Fruit fly (Drosophila melanogaster): ENCODE results near the gene Sec16.

The Sec16 gene

dm6 chrX:12591223-12592120 lies 4.4 kb upstream of the Sec16 start (continued):
- TF ChIP-seq Rfx (GFP tag; IDR thresholded peaks at IDR 0.05) (0 out of 2 replicates have a peak, but pooled peaks have one; percentile 9), CG14667 (GFP tag; IDR thresholded peaks at IDR 0.05) (no peak), Mrtf (GFP tag; IDR thresholded peaks at IDR 0.05) (no peak), tx (GFP tag; optimal IDR thresholded peaks at IDR 0.05) (peak; percentile 32), CHES-1-like (GFP tag; optimal IDR thresholded peaks at IDR 0.05) (peak; percentile 55), Med (GFP tag) (peak; percentile 79), pho (GFP tag; optimal IDR thresholded peaks at IDR 0.05) (peak; percentile 19), CG1792 (GFP tag; optimal IDR thresholded peaks at IDR 0.05) (no peak), CG18011 (GFP tag; optimal IDR thresholded peaks at IDR 0.05) (no peak), CG10209 (GFP tag; optimal IDR thresholded peaks at IDR 0.05) (peak; percentile 30), CG3847 (GFP tag; IDR thresholded peaks at IDR 0.05) (no peak), tgo (GFP tag; IDR thresholded peaks at IDR 0.05) (no peak), CG31365 (tag; optimal IDR thresholded peaks at IDR 0.05) (no peak), Hand (GFP tag; optimal IDR thresholded peaks at IDR 0.05) (no peak), CG16815 (GFP tag; optimal IDR thresholded peaks at IDR 0.05) (peak; percentile 50), slou (GFP tag; optimal IDR thresholded peaks at IDR 0.05) (no peak), CG11085 (GFP tag; IDR thresholded peaks at IDR 0.05) (peak; percentile 17; the same call in 1 of the 2 replicates), ham (GFP tag; IDR thresholded peaks at IDR 0.05) (no peak), ttk (GFP tag; IDR thresholded peaks at IDR 0.05) (no peak), CG2678 (tag; optimal IDR thresholded peaks at IDR 0.05) (peak; percentile 66), sna (GFP tag; IDR thresholded peaks at IDR 0.05; ENCODE audit: partially characterized antibody) (0 out of 2 replicates have a peak, but pooled peaks have one; percentile 7), seq (GFP tag; IDR thresholded peaks at IDR 0.05) (no peak), CG6813 (GFP tag; optimal IDR thresholded peaks at IDR 0.05) (peak; percentile 36), Jarid2 (GFP tag; optimal IDR thresholded peaks at IDR 0.05) (no peak), sisA (GFP tag; IDR thresholded peaks at IDR 0.05) (no peak), CG11247 (GFP tag; IDR thresholded peaks at IDR 0.05) (no peak), Chrac-16 (GFP tag; optimal IDR thresholded peaks at IDR 0.05) (peak; percentile 58), Fer1 (GFP tag; optimal IDR thresholded peaks at IDR 0.05) (peak; percentile 14), CG15269 (tag; optimal IDR thresholded peaks at IDR 0.05) (peak; percentile 57), dm (GFP tag; optimal IDR thresholded peaks at IDR 0.05) (no peak), pfk (GFP tag; optimal IDR thresholded peaks at IDR 0.05) (no peak), CG4360 (GFP tag; IDR thresholded peaks at IDR 0.05) (peak; percentile 60), Blimp-1 (GFP tag; optimal IDR thresholded peaks at IDR 0.05) (peak; percentile 33), Vsx1 (GFP tag; optimal IDR thresholded peaks at IDR 0.05) (peak; percentile 61), slbo (GFP tag; IDR thresholded peaks at IDR 0.05) (no peak; the same call in 1 of the 2 replicates), Dad (GFP tag; optimal IDR thresholded peaks at IDR 0.05) (no peak), CG7928 (GFP tag; optimal IDR thresholded peaks at IDR 0.05) (no peak), vvl (GFP tag; IDR thresholded peaks at IDR 0.05) (peak; percentile 87), CG10462 (GFP tag; optimal IDR thresholded peaks at IDR 0.05) (peak; percentile 21), Lim3 (GFP tag; IDR thresholded peaks at IDR 0.05) (no peak), vfl (GFP tag; optimal IDR thresholded peaks at IDR 0.05) (no peak), Ada2b (GFP tag; IDR thresholded peaks at IDR 0.05) (no peak), CG9609 (GFP tag; optimal IDR thresholded peaks at IDR 0.05) (peak; percentile 64), gro (GFP tag; optimal IDR thresholded peaks at IDR 0.05) (no peak), CG16863 (GFP tag; optimal IDR thresholded peaks at IDR 0.05) (peak; percentile 46), Ssrp (tag; optimal IDR thresholded peaks at IDR 0.05) (peak; percentile 36), yki (optimal IDR thresholded peaks at IDR 0.05) (no peak), gem (tag; optimal IDR thresholded peaks at IDR 0.05) (peak; percentile 70), CG1233 (GFP tag; optimal IDR thresholded peaks at IDR 0.05) (peak; percentile 66), CG7987 (GFP tag; optimal IDR thresholded peaks at IDR 0.05) (no peak)
